Fruit fly (Drosophila melanogaster): ENCODE data around the gene Ugt37B1.

The Ugt37B1 gene

dm6 chr2L:6178740-6179633, 45.9 kb upstream of the Ugt37B1 start, which contains the start of gene smal (continued):
- TF ChIP-seq CG11762 (GFP tag; optimal IDR thresholded peaks at IDR 0.05; ENCODE audit: insufficient read depth) = no peak
- TF ChIP-seq acj6 (GFP tag; optimal IDR thresholded peaks at IDR 0.05) = no peak
- no peak for TF ChIP-seq fd85E (GFP tag; optimal IDR thresholded peaks at IDR 0.05)
- TF ChIP-seq CG9139 (GFP tag; optimal IDR thresholded peaks at IDR 0.05) = peak; percentile 47
- peak; percentile 70 for TF ChIP-seq CG6163 (GFP tag; IDR thresholded peaks at IDR 0.05)
- no peak for TF ChIP-seq CG10669 (GFP tag; optimal IDR thresholded peaks at IDR 0.05)
- no peak for TF ChIP-seq Blimp-1 (GFP tag; optimal IDR thresholded peaks at IDR 0.05)
- no peak for TF ChIP-seq esn (GFP tag; optimal IDR thresholded peaks at IDR 0.05)
- peak; percentile 82 for TF ChIP-seq Eip78C (GFP tag)
- TF ChIP-seq CG11294 (GFP tag; IDR thresholded peaks at IDR 0.05) = no peak
- TF ChIP-seq CG15336 (GFP tag; IDR thresholded peaks at IDR 0.05) = peak; percentile 39; the same call in 1 of the 2 replicates
- TF ChIP-seq vri (GFP tag; optimal IDR thresholded peaks at IDR 0.05) = no peak
- TF ChIP-seq CG32006 (GFP tag; optimal IDR thresholded peaks at IDR 0.05) = no peak
- no peak for TF ChIP-seq CG11902 (GFP tag; optimal IDR thresholded peaks at IDR 0.05)
- TF ChIP-seq svp (GFP tag) = no peak
- no peak for TF ChIP-seq CG31627 (GFP tag; optimal IDR thresholded peaks at IDR 0.05)
- peak; percentile 16 for TF ChIP-seq CG1621 (tag; optimal IDR thresholded peaks at IDR 0.05)
- TF ChIP-seq Hr4 (GFP tag; optimal IDR thresholded peaks at IDR 0.05) = no peak
- TF ChIP-seq achi (GFP tag; optimal IDR thresholded peaks at IDR 0.05) = peak; percentile 14
- TF ChIP-seq CG4318 (GFP tag; optimal IDR thresholded peaks at IDR 0.05) = no peak
- no peak for TF ChIP-seq Hr39 (GFP tag; optimal IDR thresholded peaks at IDR 0.05)
- TF ChIP-seq Ets96B (tag; optimal IDR thresholded peaks at IDR 0.05) = no peak
- peak; percentile 34 for TF ChIP-seq CG6276 (GFP tag; optimal IDR thresholded peaks at IDR 0.05)
- peak; percentile 83 for TF ChIP-seq dsx (GFP tag; optimal IDR thresholded peaks at IDR 0.05; ENCODE audit: poor library complexity, severe bottlenecking)
- TF ChIP-seq Met (GFP tag; optimal IDR thresholded peaks at IDR 0.05) = no peak
- TF ChIP-seq spab (GFP tag; optimal IDR thresholded peaks at IDR 0.05) = no peak
- peak; percentile 15 for TF ChIP-seq Eip75B (GFP tag; optimal IDR thresholded peaks at IDR 0.05)
- no peak for TF ChIP-seq Gug (GFP tag; IDR thresholded peaks at IDR 0.05)
- TF ChIP-seq CG7368 (GFP tag; optimal IDR thresholded peaks at IDR 0.05) = no peak

- TF ChIP-seq spab (GFP tag; optimal IDR thresholded peaks at IDR 0.05) (no peak), CG6792 (GFP tag; optimal IDR thresholded peaks at IDR 0.05) (no peak), topi (GFP tag; optimal IDR thresholded peaks at IDR 0.05) (no peak), cyc (GFP tag; optimal IDR thresholded peaks at IDR 0.05) (no peak), Gug (GFP tag; IDR thresholded peaks at IDR 0.05) (no peak), achi (GFP tag; optimal IDR thresholded peaks at IDR 0.05) (no peak), Sox14 (GFP tag; optimal IDR thresholded peaks at IDR 0.05) (no peak)
Measured at dm6 chr2L:6179990-6180389, 44.9 kb upstream of the Ugt37B1 start.

dm6 chr2L:6186356-6186755, 38.5 kb upstream of the Ugt37B1 start:
- no peak for TF ChIP-seq CG7368 (GFP tag; optimal IDR thresholded peaks at IDR 0.05)
- peak; percentile 14 for TF ChIP-seq svp (GFP tag)
- no peak for TF ChIP-seq Sox15 (GFP tag; optimal IDR thresholded peaks at IDR 0.05)

- TF ChIP-seq Sox102F (GFP tag; optimal IDR thresholded peaks at IDR 0.05) (no peak), CG6276 (GFP tag; optimal IDR thresholded peaks at IDR 0.05) (peak; percentile 75), CG8632 (GFP tag; optimal IDR thresholded peaks at IDR 0.05) (no peak)
Measured at dm6 chr2L:6193004-6193566, 31.8 kb upstream of the Ugt37B1 start.
